Fruit fly (Drosophila melanogaster) whole organism, prepupa: ENCODE data around the gene CG13733.

Experiments
- Blimp-1 ChIP-seq: fragments of 200-800 bp; sonication (Bioruptor generic); optimal IDR thresholded peaks from 3 replicates; lab custom pipeline; 2017; ENCODE audit warnings: missing biosample characterization, missing genetic modification characterization, mild to moderate bottlenecking, moderate library complexity, missing genetic modification reagents
- CG10631 ChIP-seq: fragments of 200-800 bp; sonication (Bioruptor generic); optimal IDR thresholded peaks from 2 replicates; lab custom pipeline; 2016; ENCODE audit warnings: missing biosample characterization, missing genetic modification characterization
- CG11294 ChIP-seq: fragments of 200-800 bp; sonication (Bioruptor generic); IDR thresholded peaks from 2 replicates; pipeline ENCODE4 v1.3.6; 2022; ENCODE audit warnings: missing biosample characterization, missing genetic modification characterization
- CG11762 ChIP-seq: fragments of 200-800 bp; sonication (Bioruptor generic); optimal IDR thresholded peaks from 3 replicates; lab custom pipeline; 2016; ENCODE audit warnings: missing biosample characterization, missing genetic modification characterization; ENCODE audit not compliant: insufficient read depth
- CG11902 ChIP-seq: fragments of 200-800 bp; sonication (Bioruptor generic); optimal IDR thresholded peaks from 3 replicates; lab custom pipeline; 2016; ENCODE audit warnings: missing biosample characterization, missing genetic modification characterization
- CG1621 ChIP-seq: fragments of 200-800 bp; sonication (Bioruptor generic); optimal IDR thresholded peaks from 3 replicates; lab custom pipeline; 2018; ENCODE audit warnings: missing biosample characterization, mild to moderate bottlenecking, missing genetic modification characterization
- CG16779 ChIP-seq: fragments of 200-800 bp; sonication (Bioruptor generic); optimal IDR thresholded peaks from 3 replicates; lab custom pipeline; 2017; ENCODE audit warnings: missing biosample characterization, mild to moderate bottlenecking, missing genetic modification characterization
- CG3032 ChIP-seq: fragments of 200-800 bp; optimal IDR thresholded peaks from 2 replicates; lab custom pipeline; 2019; ENCODE audit warnings: missing biosample characterization, mild to moderate bottlenecking, missing genetic modification characterization, moderate library complexity
- CG31627 ChIP-seq: fragments of 200-800 bp; sonication (Bioruptor generic); optimal IDR thresholded peaks from 3 replicates; lab custom pipeline; 2016; ENCODE audit warnings: missing biosample characterization, missing genetic modification characterization
- CG32006 ChIP-seq: fragments of 200-800 bp; sonication (Bioruptor generic); optimal IDR thresholded peaks from 3 replicates; lab custom pipeline; 2017; ENCODE audit warnings: missing biosample characterization, mild to moderate bottlenecking, missing genetic modification characterization
- CG34406 ChIP-seq: fragments of 200-800 bp; sonication (Bioruptor generic); optimal IDR thresholded peaks from 3 replicates; lab custom pipeline; 2016; ENCODE audit warnings: missing biosample characterization, missing genetic modification characterization
- CG3919 ChIP-seq: fragments of 200-800 bp; sonication (Bioruptor generic); optimal IDR thresholded peaks from 3 replicates; lab custom pipeline; 2016; ENCODE audit warnings: missing biosample characterization, missing genetic modification characterization
- CG4318 ChIP-seq: fragments of 200-800 bp; sonication (Bioruptor generic); optimal IDR thresholded peaks from 3 replicates; lab custom pipeline; 2017; ENCODE audit warnings: missing biosample characterization, mild to moderate bottlenecking, missing genetic modification characterization
- CG6163 ChIP-seq: fragments of 200-800 bp; sonication (Bioruptor generic); IDR thresholded peaks from 3 replicates; pipeline ENCODE4 v1.3.6; 2022; ENCODE audit warnings: missing biosample characterization, missing genetic modification characterization
- CG6276 ChIP-seq: fragments of 200-800 bp; sonication (Bioruptor generic); optimal IDR thresholded peaks from 2 replicates; lab custom pipeline; 2017; ENCODE audit warnings: missing biosample characterization, mild to moderate bottlenecking, missing genetic modification characterization
- CG6792 ChIP-seq: fragments of 200-800 bp; sonication (Bioruptor generic); optimal IDR thresholded peaks from 3 replicates; lab custom pipeline; 2016; ENCODE audit warnings: missing biosample characterization, missing genetic modification characterization
- CG6808 ChIP-seq: fragments of 200-800 bp; sonication (Bioruptor generic); optimal IDR thresholded peaks from 3 replicates; lab custom pipeline; 2017; ENCODE audit warnings: missing biosample characterization, missing genetic modification characterization, mild to moderate bottlenecking, moderate library complexity, missing genetic modification reagents
- CG6854 ChIP-seq: fragments of 200-800 bp; sonication (Bioruptor generic); optimal IDR thresholded peaks from 2 replicates; lab custom pipeline; 2017; ENCODE audit warnings: missing biosample characterization, mild to moderate bottlenecking, missing genetic modification characterization
- CG7368 ChIP-seq: fragments of 200-800 bp; sonication (Bioruptor generic); optimal IDR thresholded peaks from 3 replicates; lab custom pipeline; 2016; ENCODE audit warnings: missing biosample characterization, missing genetic modification characterization
- Eip78C ChIP-seq: fragments of 200-800 bp; sonication (Bioruptor generic); peaks from one replicate; lab custom pipeline; 2016; ENCODE audit warnings: missing biosample characterization, missing genetic modification characterization
- Eip93F ChIP-seq: fragments of 200-800 bp; sonication (Bioruptor generic); optimal IDR thresholded peaks from 2 replicates; lab custom pipeline; 2016; ENCODE audit warnings: missing biosample characterization, mild to moderate bottlenecking, missing genetic modification characterization
- Ets21C ChIP-seq: fragments of 200-800 bp; sonication (Bioruptor generic); optimal IDR thresholded peaks from 3 replicates; lab custom pipeline; 2016; ENCODE audit warnings: missing biosample characterization, missing genetic modification characterization
- Ets96B ChIP-seq: fragments of 200-800 bp; optimal IDR thresholded peaks from 2 replicates; lab custom pipeline; 2019; ENCODE audit warnings: missing biosample characterization, mild to moderate bottlenecking, missing genetic modification characterization, moderate library complexity
- Gug ChIP-seq: fragments of 200-800 bp; sonication (Bioruptor generic); IDR thresholded peaks from 2 replicates; pipeline ENCODE4 v1.3.6; 2022; ENCODE audit warnings: missing biosample characterization, missing genetic modification characterization
- Hr39 ChIP-seq: fragments of 200-800 bp; sonication (Bioruptor generic); optimal IDR thresholded peaks from 2 replicates; lab custom pipeline; 2016; ENCODE audit warnings: missing biosample characterization, missing genetic modification characterization
- Hr4 ChIP-seq: fragments of 200-800 bp; sonication (Bioruptor generic); optimal IDR thresholded peaks from 3 replicates; lab custom pipeline; 2016; ENCODE audit warnings: missing biosample characterization, missing genetic modification characterization
- Lpt ChIP-seq: fragments of 200-800 bp; sonication (Bioruptor generic); optimal IDR thresholded peaks from 3 replicates; lab custom pipeline; 2016; ENCODE audit warnings: missing biosample characterization, missing genetic modification characterization
- OdsH ChIP-seq: fragments of 200-800 bp; sonication (Bioruptor generic); optimal IDR thresholded peaks from 3 replicates; lab custom pipeline; 2016; ENCODE audit warnings: missing biosample characterization, missing genetic modification characterization
- Smox ChIP-seq: fragments of 200-800 bp; sonication (Bioruptor generic); optimal IDR thresholded peaks from 3 replicates; lab custom pipeline; 2016; ENCODE audit warnings: missing biosample characterization, missing genetic modification characterization
- Sox102F ChIP-seq: fragments of 200-800 bp; sonication (Bioruptor generic); optimal IDR thresholded peaks from 2 replicates; lab custom pipeline; 2016; ENCODE audit warnings: missing biosample characterization, mild to moderate bottlenecking, missing genetic modification characterization
- Sox14 ChIP-seq: fragments of 200-800 bp; sonication (Bioruptor generic); optimal IDR thresholded peaks from 3 replicates; lab custom pipeline; 2016; ENCODE audit warnings: missing biosample characterization, missing genetic modification characterization
- achi ChIP-seq: fragments of 200-800 bp; sonication (Bioruptor generic); optimal IDR thresholded peaks from 3 replicates; lab custom pipeline; 2016; ENCODE audit warnings: missing biosample characterization, missing genetic modification characterization
- acj6 ChIP-seq: fragments of 200-800 bp; sonication (Bioruptor generic); optimal IDR thresholded peaks from 3 replicates; lab custom pipeline; 2016; ENCODE audit warnings: missing biosample characterization, missing genetic modification characterization
- cyc ChIP-seq: fragments of 200-800 bp; sonication (Bioruptor generic); optimal IDR thresholded peaks from 3 replicates; lab custom pipeline; 2016; ENCODE audit warnings: missing biosample characterization, missing genetic modification characterization
- esn ChIP-seq: fragments of 200-800 bp; sonication (Bioruptor generic); optimal IDR thresholded peaks from 2 replicates; lab custom pipeline; 2016; ENCODE audit warnings: missing biosample characterization, mild to moderate bottlenecking, missing genetic modification characterization, moderate library complexity
- fd85E ChIP-seq: fragments of 200-800 bp; sonication (Bioruptor generic); optimal IDR thresholded peaks from 3 replicates; lab custom pipeline; 2016; ENCODE audit warnings: missing biosample characterization, missing genetic modification characterization
- fkh ChIP-seq: fragments of 200-800 bp; sonication (Bioruptor generic); optimal IDR thresholded peaks from 3 replicates; lab custom pipeline; 2017; ENCODE audit warnings: missing biosample characterization, mild to moderate bottlenecking, missing genetic modification characterization, moderate library complexity
- lz ChIP-seq: fragments of 200-800 bp; sonication (Bioruptor generic); optimal IDR thresholded peaks from 3 replicates; lab custom pipeline; 2016; ENCODE audit warnings: missing biosample characterization, missing genetic modification characterization
- net ChIP-seq: fragments of 200-800 bp; sonication (Bioruptor generic); optimal IDR thresholded peaks from 3 replicates; lab custom pipeline; 2016; ENCODE audit warnings: missing biosample characterization, missing genetic modification characterization
- pdm3 ChIP-seq: fragments of 200-800 bp; sonication (Bioruptor generic); optimal IDR thresholded peaks from 3 replicates; lab custom pipeline; 2016; ENCODE audit warnings: missing biosample characterization, missing genetic modification characterization
- salr ChIP-seq, 2 experiments: fragments of 200-800 bp; sonication (Bioruptor generic); optimal IDR thresholded peaks; 3 replicates each; lab custom pipeline; 2016 to 2018; ENCODE audit warnings: missing biosample characterization in 2 of 2, missing genetic modification characterization in 2 of 2, mild to moderate bottlenecking in 1 of 2
- spab ChIP-seq: fragments of 200-800 bp; sonication (Bioruptor generic); optimal IDR thresholded peaks from 2 replicates; lab custom pipeline; 2017; ENCODE audit warnings: missing biosample characterization, mild to moderate bottlenecking, missing genetic modification characterization, missing genetic modification reagents
- ss ChIP-seq, 2 experiments: fragments of 200-800 bp; sonication (Bioruptor generic); optimal IDR thresholded peaks; 2 replicates in 1 of 2; 3 replicates in 1 of 2; lab custom pipeline; 2017 to 2018; ENCODE audit warnings: mild to moderate bottlenecking in 2 of 2, missing biosample characterization in 2 of 2, missing genetic modification characterization in 2 of 2, moderate library complexity in 1 of 2
- topi ChIP-seq: fragments of 200-800 bp; sonication (Bioruptor generic); optimal IDR thresholded peaks from 3 replicates; lab custom pipeline; 2016; ENCODE audit warnings: missing biosample characterization, missing genetic modification characterization
- vri ChIP-seq: fragments of 200-800 bp; sonication (Bioruptor generic); optimal IDR thresholded peaks from 3 replicates; lab custom pipeline; 2016; ENCODE audit warnings: missing biosample characterization, mild to moderate bottlenecking, missing genetic modification characterization

CG13733 gene

dm6 chr3L:17485280-17485792, 6.6 kb upstream of the CG13733 start (continued):
- TF ChIP-seq CG34406 (GFP tag; lab: Kevin White, UChicago) (peak; percentile 47), vri (GFP tag; lab: Kevin White, UChicago) (peak; percentile 60), salr (GFP tag; optimal IDR thresholded peaks at IDR 0.05; lab: Kevin White, UChicago) (peak; percentile 45 to 63), achi (peak; percentile 49), net (GFP tag; lab: Kevin White, UChicago) (peak; percentile 51), Eip78C (GFP tag; lab: Kevin White, UChicago) (peak; percentile 70), OdsH (peak; percentile 47), CG6808 (GFP tag; lab: Kevin White, UChicago) (peak; percentile 70), Sox102F (GFP tag; lab: Kevin White, UChicago) (peak; percentile 57), CG10631 (peak; percentile 23), Lpt (peak; percentile 28), CG3032 (tag; lab: Kevin White, UChicago) (peak; percentile 3), Ets21C (GFP tag; lab: Kevin White, UChicago) (peak; percentile 2), CG11294 (GFP tag; lab: Robert Waterston, UW) (no peak; the same call in none of the 2 replicates), CG7368 (peak; percentile 72), pdm3 (peak; percentile 54), lz (GFP tag; lab: Kevin White, UChicago) (peak; percentile 48), CG6276 (GFP tag; lab: Kevin White, UChicago) (peak; percentile 50), CG11902 (GFP tag; lab: Kevin White, UChicago) (no peak), Hr39 (peak; percentile 34), fd85E (GFP tag; lab: Kevin White, UChicago) (peak; percentile 44), Hr4 (GFP tag; lab: Kevin White, UChicago) (peak; percentile 62), Smox (peak; percentile 66), CG16779 (no peak), esn (GFP tag; lab: Kevin White, UChicago) (peak; percentile 67), CG6792 (GFP tag; lab: Kevin White, UChicago) (peak; percentile 63), CG6854 (GFP tag; lab: Kevin White, UChicago) (peak; percentile 84), CG4318 (peak; percentile 8)

dm6 chr3L:17476496-17476895, 2.2 kb downstream of the CG13733 start:
- no peak for TF ChIP-seq CG6792 (GFP tag; lab: Kevin White, UChicago)
- no peak for TF ChIP-seq Ets96B (tag; lab: Kevin White, UChicago)
- no peak for TF ChIP-seq vri (GFP tag; lab: Kevin White, UChicago)
- no peak for TF ChIP-seq CG31627 (GFP tag; lab: Kevin White, UChicago)
- TF ChIP-seq CG11762 (GFP tag; lab: Kevin White, UChicago), result no peak
- TF ChIP-seq Gug (GFP tag; lab: Robert Waterston, UW), result no peak
- no peak for TF ChIP-seq CG1621 (tag; lab: Kevin White, UChicago)
- no peak for TF ChIP-seq Blimp-1 (GFP tag; lab: Kevin White, UChicago)
- TF ChIP-seq Ets21C (GFP tag; lab: Kevin White, UChicago), result no peak
- no peak for TF ChIP-seq Hr4 (GFP tag; lab: Kevin White, UChicago)
- no peak for TF ChIP-seq ss (GFP tag; optimal IDR thresholded peaks at IDR 0.05; lab: Kevin White, UChicago)
- no peak for TF ChIP-seq CG34406 (GFP tag; lab: Kevin White, UChicago)

dm6 chr3L:17475979-17476393, 2.7 kb downstream of the CG13733 start, which contains the start of gene CG34250:
TSS of gene CG34250 (plus strand) at chr3L:17476222.
- TF ChIP-seq CG11294 (GFP tag; lab: Robert Waterston, UW) (no peak), CG6808 (GFP tag; lab: Kevin White, UChicago) (no peak), CG6163 (GFP tag; lab: Robert Waterston, UW) (no peak), Eip93F (GFP tag; lab: Kevin White, UChicago) (peak; percentile 34), CG7368 (no peak), Hr4 (GFP tag; lab: Kevin White, UChicago) (peak; percentile 33), esn (GFP tag; lab: Kevin White, UChicago) (peak; percentile 36), Smox (no peak), fkh (GFP tag; lab: Kevin White, UChicago) (peak; percentile 93), cyc (GFP tag; lab: Kevin White, UChicago) (peak; percentile 28), vri (GFP tag; lab: Kevin White, UChicago) (peak; percentile 35), topi (GFP tag; lab: Kevin White, UChicago) (peak; percentile 29), Sox14 (peak; percentile 25), Ets96B (tag; lab: Kevin White, UChicago) (peak; percentile 15), Eip78C (GFP tag; lab: Kevin White, UChicago) (peak; percentile 79), CG6854 (GFP tag; lab: Kevin White, UChicago) (no peak), CG3919 (GFP tag; lab: Kevin White, UChicago) (no peak), spab (GFP tag; lab: Kevin White, UChicago) (no peak), acj6 (peak; percentile 9), lz (GFP tag; lab: Kevin White, UChicago) (peak; percentile 39), salr (GFP tag; optimal IDR thresholded peaks at IDR 0.05; lab: Kevin White, UChicago) (no peak), Hr39 (peak; percentile 5), OdsH (no peak), CG32006 (GFP tag; lab: Kevin White, UChicago) (no peak), CG3032 (tag; lab: Kevin White, UChicago) (peak; percentile 19)
